Worm (Caenorhabditis elegans) whole organism, L4/young adult: ENCODE data around the gene Y32F6A.5.

Experiments
- W03F9.2 ChIP-seq: fragments of 150-350 bp; optimal IDR thresholded peaks from 2 replicates; lab custom pipeline; 2014; ENCODE audit warnings: missing biosample characterization, missing genetic modification characterization
- dao-5 ChIP-seq: sonication (generic microtip); optimal IDR thresholded peaks from 2 replicates; lab custom pipeline; 2016; ENCODE audit warnings: missing genotype, missing genetic modification characterization, moderate library complexity, missing compliant biosample characterization

ce11 chrV:10469845-10470244, 16.4 kb upstream of the Y32F6A.5 start:
- TF ChIP-seq dao-5 (tag; lab: Kevin White, UChicago) (no peak), W03F9.2 (tag; lab: Kevin White, UChicago) (no peak)
